Fruit fly (Drosophila melanogaster): Measurements from ENCODE around the gene AlaRS-m.

The AlaRS-m gene

dm6 chr3L:5188402-5188801, 42.5 kb downstream of the AlaRS-m start (continued):
- TF ChIP-seq Ets96B (tag; optimal IDR thresholded peaks at IDR 0.05) (peak; percentile 55), esn (GFP tag; optimal IDR thresholded peaks at IDR 0.05) (peak; percentile 47), CG3032 (tag; optimal IDR thresholded peaks at IDR 0.05) (peak; percentile 6), CG15336 (GFP tag; IDR thresholded peaks at IDR 0.05) (peak; percentile 57), CG10669 (GFP tag; optimal IDR thresholded peaks at IDR 0.05) (peak; percentile 47), vri (GFP tag; optimal IDR thresholded peaks at IDR 0.05) (no peak), salr (GFP tag; optimal IDR thresholded peaks at IDR 0.05) (peak in 1 of 2 experiments; percentile 70), CG6854 (GFP tag; optimal IDR thresholded peaks at IDR 0.05) (no peak), CG8632 (GFP tag; optimal IDR thresholded peaks at IDR 0.05) (peak; percentile 7), CG32006 (GFP tag; optimal IDR thresholded peaks at IDR 0.05) (peak; percentile 84), Eip93F (GFP tag; optimal IDR thresholded peaks at IDR 0.05) (no peak), achi (GFP tag; optimal IDR thresholded peaks at IDR 0.05) (peak; percentile 41), Blimp-1 (GFP tag; optimal IDR thresholded peaks at IDR 0.05) (no peak), fkh (GFP tag; optimal IDR thresholded peaks at IDR 0.05) (no peak)

Data from whole organism, prepupa.